Fruit fly (Drosophila melanogaster): ENCODE measurements around the gene Zip102B.

Gene Zip102B

DNA sequence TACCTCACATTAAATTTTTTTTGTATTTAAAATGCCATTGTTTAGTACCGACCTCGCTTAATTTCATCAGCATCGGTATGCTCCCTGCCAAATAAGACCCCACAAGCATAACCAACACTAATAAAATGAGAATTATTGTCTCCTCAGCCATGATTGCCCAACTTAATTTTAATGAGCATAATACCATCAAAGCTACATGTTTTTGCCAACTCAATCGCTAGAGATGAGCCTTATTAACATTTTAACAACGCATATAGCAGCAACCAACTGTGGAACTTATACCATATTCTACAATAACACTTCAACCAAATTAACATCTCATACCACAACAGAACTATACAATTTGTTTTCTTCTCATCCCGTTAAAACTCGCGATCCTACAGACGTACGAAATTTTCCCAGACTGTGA, at the start of gene Zip102B:
Zip102B (minus strand) TSS at position 392 of the 409 bp plus-strand sequence.
- TF ChIP-seq Myc (optimal IDR thresholded peaks at IDR 0.05), result no peak

DNA sequence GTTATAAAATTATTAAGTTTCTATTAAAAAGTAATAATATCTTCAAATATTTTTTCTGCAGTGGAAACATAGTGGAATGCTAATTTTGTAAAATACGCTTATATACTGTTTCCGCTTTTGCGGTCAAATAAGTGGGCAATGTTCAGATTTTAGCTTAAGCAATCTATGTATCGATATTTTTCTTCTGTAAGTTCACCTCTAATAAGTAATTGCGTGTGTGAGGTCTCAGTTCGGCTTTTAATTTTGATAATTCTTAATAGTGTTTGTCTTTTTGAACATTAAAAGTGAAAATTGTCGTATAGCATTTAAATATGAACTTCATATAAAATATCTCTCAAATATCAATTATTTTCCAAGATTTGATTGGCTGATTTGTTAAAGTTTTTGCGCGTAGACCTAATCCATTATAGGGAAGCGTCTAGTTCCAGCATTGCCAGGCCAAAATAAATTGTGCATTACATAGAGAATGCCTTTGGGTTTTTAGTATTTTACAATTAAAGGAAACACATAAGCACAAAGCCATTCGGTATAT, 45.9 kb upstream of the Zip102B start, which contains the start of gene Hcf:
Hcf (plus strand) TSS at position 180 of the 532 bp plus-strand sequence.
- TF ChIP-seq Sin3A (optimal IDR thresholded peaks at IDR 0.05) (no peak), psq (optimal IDR thresholded peaks at IDR 0.05) (no peak), Myc (optimal IDR thresholded peaks at IDR 0.05) (no peak), h (optimal IDR thresholded peaks at IDR 0.05) (no peak), insv (optimal IDR thresholded peaks at IDR 0.05) (no peak), ttk (optimal IDR thresholded peaks at IDR 0.05) (no peak)

- no peak for TF ChIP-seq insv (optimal IDR thresholded peaks at IDR 0.05)
- TF ChIP-seq Sin3A (optimal IDR thresholded peaks at IDR 0.05), result no peak
- TF ChIP-seq ttk (optimal IDR thresholded peaks at IDR 0.05), result no peak
- TF ChIP-seq psq (optimal IDR thresholded peaks at IDR 0.05), result no peak
- TF ChIP-seq h (optimal IDR thresholded peaks at IDR 0.05), result no peak
- no peak for TF ChIP-seq Myc (optimal IDR thresholded peaks at IDR 0.05)
Measured at dm6 chr4:358930-359268, 45.0 kb upstream of the Zip102B start.

DNA sequence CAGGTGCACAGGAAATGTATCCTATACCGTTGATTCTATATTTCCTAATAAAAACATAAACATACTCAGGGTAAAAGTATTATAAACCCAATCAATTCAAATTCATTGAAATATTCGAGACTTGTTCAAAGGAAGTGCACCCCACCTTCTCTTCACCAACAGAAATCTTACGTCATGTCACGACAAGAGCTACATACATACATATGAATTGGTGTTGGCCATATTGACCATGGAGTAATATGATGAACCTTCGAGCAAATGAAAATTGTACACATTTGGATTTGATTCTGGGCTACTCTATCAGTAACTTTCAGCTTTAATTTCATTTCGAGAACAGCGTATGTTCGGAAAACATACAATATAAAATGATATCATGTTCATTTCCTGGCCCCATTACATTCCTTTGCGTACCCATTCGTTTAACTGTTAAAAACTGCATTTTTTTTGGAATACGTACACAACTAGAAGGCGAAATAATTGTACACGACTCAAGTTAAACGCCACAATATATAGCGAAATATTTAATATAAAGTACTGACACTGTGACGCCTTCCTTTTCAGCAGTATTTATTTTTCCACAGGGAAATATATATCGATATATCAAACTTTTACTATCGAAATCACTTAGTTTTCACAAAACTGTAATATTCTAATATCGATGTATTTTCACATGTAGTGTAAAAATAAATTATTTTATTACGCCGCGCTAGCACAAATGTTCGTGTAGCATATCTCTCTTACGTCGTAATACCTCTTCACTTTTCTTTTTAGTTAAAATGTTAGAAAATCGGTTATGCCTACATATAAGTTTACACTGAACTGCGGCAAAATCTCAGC, 44.4 kb upstream of the Zip102B start, which contains the start of gene PMCA:
PMCA (minus strand) TSS at position 825 of the 837 bp plus-strand sequence.
- TF ChIP-seq Sin3A (optimal IDR thresholded peaks at IDR 0.05) (no peak), Myc (optimal IDR thresholded peaks at IDR 0.05) (no peak), insv (optimal IDR thresholded peaks at IDR 0.05) (no peak), psq (optimal IDR thresholded peaks at IDR 0.05) (no peak), ttk (optimal IDR thresholded peaks at IDR 0.05) (no peak), h (optimal IDR thresholded peaks at IDR 0.05) (no peak)

- no peak for TF ChIP-seq insv (optimal IDR thresholded peaks at IDR 0.05)
- TF ChIP-seq h (optimal IDR thresholded peaks at IDR 0.05), result no peak
- TF ChIP-seq Myc (optimal IDR thresholded peaks at IDR 0.05), result no peak
Measured at dm6 chr4:336021-336420, 22.1 kb upstream of the Zip102B start.

dm6 chr4:332268-332667, 18.4 kb upstream of the Zip102B start:
- no peak for TF ChIP-seq Sin3A (optimal IDR thresholded peaks at IDR 0.05)
- no peak for TF ChIP-seq ttk (optimal IDR thresholded peaks at IDR 0.05)
- no peak for TF ChIP-seq psq (optimal IDR thresholded peaks at IDR 0.05)
- no peak for TF ChIP-seq Myc (optimal IDR thresholded peaks at IDR 0.05)
- no peak for TF ChIP-seq h (optimal IDR thresholded peaks at IDR 0.05)
- TF ChIP-seq insv (optimal IDR thresholded peaks at IDR 0.05), result no peak

DNA sequence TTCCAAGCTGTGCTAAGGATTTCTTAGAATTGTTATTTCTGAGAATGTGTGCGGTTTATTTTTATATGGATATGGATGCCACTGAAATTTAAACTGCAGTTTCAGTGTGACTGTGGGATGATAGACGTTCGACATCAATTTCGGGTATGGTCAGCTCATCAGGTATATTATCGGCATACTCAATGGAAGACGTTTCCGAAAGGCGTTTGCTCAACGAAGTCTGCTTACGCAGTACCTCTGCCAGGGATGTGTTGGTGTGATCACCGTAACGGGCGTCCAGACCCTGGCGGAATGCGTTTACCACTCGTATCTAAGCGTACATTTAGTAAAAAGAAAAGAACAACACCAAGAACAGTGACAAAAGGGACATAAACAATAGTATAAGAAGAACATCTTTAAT, 15.2 kb upstream of the Zip102B start:
- TF ChIP-seq insv (optimal IDR thresholded peaks at IDR 0.05) (no peak), ttk (optimal IDR thresholded peaks at IDR 0.05) (no peak), h (optimal IDR thresholded peaks at IDR 0.05) (no peak), Sin3A (optimal IDR thresholded peaks at IDR 0.05) (no peak)

dm6 chr4:318795-319194, 4.9 kb upstream of the Zip102B start:
- TF ChIP-seq Sin3A (optimal IDR thresholded peaks at IDR 0.05), result no peak
- no peak for TF ChIP-seq insv (optimal IDR thresholded peaks at IDR 0.05)
- TF ChIP-seq psq (optimal IDR thresholded peaks at IDR 0.05), result no peak
- TF ChIP-seq Myc (optimal IDR thresholded peaks at IDR 0.05), result no peak

DNA sequence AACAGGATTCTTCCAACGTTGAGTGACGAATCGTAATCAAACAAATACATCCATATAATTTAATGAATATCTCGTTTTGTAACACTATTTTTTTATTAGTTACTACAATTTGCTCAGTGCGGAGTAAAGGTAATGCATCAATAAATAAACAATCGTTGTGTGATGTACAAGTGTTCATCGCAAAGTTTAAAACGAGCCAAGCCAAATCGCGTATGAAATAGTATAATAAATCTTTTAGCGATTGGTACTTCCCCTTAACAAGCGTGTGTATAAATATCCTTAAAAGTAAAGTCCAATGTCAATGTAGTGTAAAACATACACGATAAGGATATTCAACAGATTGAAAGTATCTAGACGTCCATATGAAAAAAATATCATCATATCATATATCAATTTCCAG, 1.4 kb upstream of the Zip102B start:
- no peak for TF ChIP-seq ttk (optimal IDR thresholded peaks at IDR 0.05)
- no peak for TF ChIP-seq Myc (optimal IDR thresholded peaks at IDR 0.05)
- no peak for TF ChIP-seq insv (optimal IDR thresholded peaks at IDR 0.05)
- TF ChIP-seq Sin3A (optimal IDR thresholded peaks at IDR 0.05), result no peak
- TF ChIP-seq psq (optimal IDR thresholded peaks at IDR 0.05), result no peak
- TF ChIP-seq h (optimal IDR thresholded peaks at IDR 0.05), result no peak

dm6 chr4:314672-315266, 882 bp upstream of the Zip102B start, which contains the start of gene Rnf11:
Rnf11 (plus strand) TSS chr4:314923.
- TF ChIP-seq Sin3A (optimal IDR thresholded peaks at IDR 0.05) (no peak), insv (optimal IDR thresholded peaks at IDR 0.05) (no peak), h (optimal IDR thresholded peaks at IDR 0.05) (no peak), ttk (optimal IDR thresholded peaks at IDR 0.05) (no peak), psq (optimal IDR thresholded peaks at IDR 0.05) (no peak), Myc (optimal IDR thresholded peaks at IDR 0.05) (no peak)

- TF ChIP-seq psq (optimal IDR thresholded peaks at IDR 0.05), result no peak
- TF ChIP-seq Sin3A (optimal IDR thresholded peaks at IDR 0.05), result no peak
- TF ChIP-seq h (optimal IDR thresholded peaks at IDR 0.05), result no peak
- TF ChIP-seq Myc (optimal IDR thresholded peaks at IDR 0.05), result no peak
Measured at dm6 chr4:310670-311069, 3.2 kb downstream of the Zip102B start.

dm6 chr4:307931-308330, 6.0 kb downstream of the Zip102B start, which contains the start of gene Rad23:
Rad23 (plus strand) TSS chr4:308093.
- TF ChIP-seq psq (optimal IDR thresholded peaks at IDR 0.05) (no peak), insv (optimal IDR thresholded peaks at IDR 0.05) (no peak), Sin3A (optimal IDR thresholded peaks at IDR 0.05) (no peak), ttk (optimal IDR thresholded peaks at IDR 0.05) (no peak), Myc (optimal IDR thresholded peaks at IDR 0.05) (no peak), h (optimal IDR thresholded peaks at IDR 0.05) (no peak)

Data from Kc167 (cell line).